Worm (Caenorhabditis elegans): Measurements from ENCODE around the gene F59H6.15.
"Not testable (repeated sequence)": the region's sequence is repeated elsewhere in the genome, so short reads cannot be mapped to it uniquely, and the experiment has no call there.

F59H6.15 gene

ce11 chrII:1996237-1996636 is 16.6 kb upstream of the F59H6.15 start, which contains the start of gene math-20:
Gene math-20 (plus strand): TSS chrII:1996537.
- TF ChIP-seq nhr-237 (tag; optimal IDR thresholded peaks at IDR 0.05) (no peak), R02D3.7 (tag; optimal IDR thresholded peaks at IDR 0.05) (no peak), egl-27 (tag; optimal IDR thresholded peaks at IDR 0.05) (no peak), F13H6.1 (tag; optimal IDR thresholded peaks at IDR 0.05) (no peak), aly-2 (tag; optimal IDR thresholded peaks at IDR 0.05) (no peak), unc-55 (GFP tag; optimal IDR thresholded peaks at IDR 0.05) (no peak), skn-1 (tag; optimal IDR thresholded peaks at IDR 0.05) (no peak), lsy-2 (tag; optimal IDR thresholded peaks at IDR 0.05) (no peak), mab-5 (tag; optimal IDR thresholded peaks at IDR 0.05) (no peak), elt-1 (tag; optimal IDR thresholded peaks at IDR 0.05) (no peak), fos-1 (tag; optimal IDR thresholded peaks at IDR 0.05) (no peak), snpc-4 (tag; optimal IDR thresholded peaks at IDR 0.05) (no peak), nhr-11 (tag; optimal IDR thresholded peaks at IDR 0.05) (no peak), mdl-1 (tag; optimal IDR thresholded peaks at IDR 0.05) (no peak), nhr-21 (tag; optimal IDR thresholded peaks at IDR 0.05) (no peak), ztf-4 (tag; optimal IDR thresholded peaks at IDR 0.05) (no peak), nhr-6 (tag; optimal IDR thresholded peaks at IDR 0.05) (no peak), ama-1 (optimal IDR thresholded peaks at IDR 0.05) (no peak)

- not testable (repeated sequence) for TF ChIP-seq unc-62 (GFP tag; optimal IDR thresholded peaks at IDR 0.05); ceh-16 (tag; optimal IDR thresholded peaks at IDR 0.05); blmp-1 (tag; optimal IDR thresholded peaks at IDR 0.05; ENCODE audit: insufficient read depth)
Observed at ce11 chrII:1998561-1998960, 14.2 kb upstream of the F59H6.15 start, which contains the start of gene math-19. Gene math-19 (plus strand): TSS chrII:1998861.

ce11 chrII:2000720-2001119 is 12.1 kb upstream of the F59H6.15 start, which contains the start of gene ceh-84:
Gene ceh-84 (minus strand): TSS chrII:2000820.
- not testable (repeated sequence) for TF ChIP-seq R02D3.7 (tag; optimal IDR thresholded peaks at IDR 0.05); sma-9 (GFP tag; optimal IDR thresholded peaks at IDR 0.05); sma-9 (tag; optimal IDR thresholded peaks at IDR 0.05); blmp-1 (tag; optimal IDR thresholded peaks at IDR 0.05; ENCODE audit: insufficient read depth)

ce11 chrII:2011179-2011578 is 1.6 kb upstream of the F59H6.15 start:
- no peak for TF ChIP-seq ceh-16 (tag; optimal IDR thresholded peaks at IDR 0.05)
- no peak for TF ChIP-seq fos-1 (tag; optimal IDR thresholded peaks at IDR 0.05)
- no peak for TF ChIP-seq F13H6.1 (tag; optimal IDR thresholded peaks at IDR 0.05)
- TF ChIP-seq blmp-1 (tag; optimal IDR thresholded peaks at IDR 0.05; ENCODE audit: insufficient read depth), result no peak
- TF ChIP-seq C34F6.9 (tag; optimal IDR thresholded peaks at IDR 0.05), result no peak
- no peak for TF ChIP-seq R02D3.7 (tag; optimal IDR thresholded peaks at IDR 0.05)
- no peak for TF ChIP-seq nhr-77 (tag; optimal IDR thresholded peaks at IDR 0.05)
- no peak for TF ChIP-seq mdl-1 (tag; optimal IDR thresholded peaks at IDR 0.05)
- TF ChIP-seq lin-13 (GFP tag; optimal IDR thresholded peaks at IDR 0.05), result no peak
- no peak for TF ChIP-seq crh-2 (tag; optimal IDR thresholded peaks at IDR 0.05)
- no peak for TF ChIP-seq nhr-129 (tag; optimal IDR thresholded peaks at IDR 0.05)
- no peak for TF ChIP-seq ZK546.5 (tag; optimal IDR thresholded peaks at IDR 0.05)
- TF ChIP-seq ztf-1 (GFP tag; conservative IDR thresholded peaks at IDR 0.05), result no peak

- TF ChIP-seq zag-1 (tag; optimal IDR thresholded peaks at IDR 0.05), result no peak
- TF ChIP-seq crh-2 (tag; optimal IDR thresholded peaks at IDR 0.05), result no peak
Observed at ce11 chrII:2013856-2014255, 1.1 kb downstream of the F59H6.15 start.

- not testable (repeated sequence) for TF ChIP-seq elt-1, F13H6.1, crh-2 (tag; optimal IDR thresholded peaks at IDR 0.05)
Observed at ce11 chrII:2023514-2023913, 10.7 kb downstream of the F59H6.15 start, which contains the start of gene cya-2. Gene cya-2 (minus strand): TSS chrII:2023614.

ce11 chrII:2026525-2026924 is 13.7 kb downstream of the F59H6.15 start, which contains the start of gene bath-21:
Gene bath-21 (minus strand): TSS chrII:2026625.
- TF ChIP-seq nhr-77 (tag; optimal IDR thresholded peaks at IDR 0.05) (no peak), alr-1 (tag; optimal IDR thresholded peaks at IDR 0.05) (no peak), nhr-25 (tag; optimal IDR thresholded peaks at IDR 0.05) (no peak), crh-2 (tag; optimal IDR thresholded peaks at IDR 0.05) (no peak), zag-1 (tag; optimal IDR thresholded peaks at IDR 0.05) (no peak), nhr-10 (tag; optimal IDR thresholded peaks at IDR 0.05) (no peak), mab-5 (tag; optimal IDR thresholded peaks at IDR 0.05) (no peak), ztf-1 (GFP tag; conservative IDR thresholded peaks at IDR 0.05) (no peak), mdl-1 (tag; optimal IDR thresholded peaks at IDR 0.05) (no peak), nhr-6 (tag; optimal IDR thresholded peaks at IDR 0.05) (no peak), nhr-12 (tag; optimal IDR thresholded peaks at IDR 0.05) (no peak), unc-62 (GFP tag; optimal IDR thresholded peaks at IDR 0.05) (no peak), nhr-237 (tag; optimal IDR thresholded peaks at IDR 0.05) (no peak), ZK546.5 (tag; optimal IDR thresholded peaks at IDR 0.05) (no peak), F13H6.1 (tag; optimal IDR thresholded peaks at IDR 0.05) (no peak), nhr-23 (tag; optimal IDR thresholded peaks at IDR 0.05) (no peak), lin-11 (tag; optimal IDR thresholded peaks at IDR 0.05) (no peak)
